Fruit fly (Drosophila melanogaster) whole organism, prepupa: ENCODE data around the gene CG2129.

Experiments used
- Blimp-1 ChIP-seq: fragments of 200-800 bp; sonication (Bioruptor generic); optimal IDR thresholded peaks from 3 replicates; lab custom pipeline; 2017; ENCODE audit warnings: missing biosample characterization, missing genetic modification characterization, mild to moderate bottlenecking, moderate library complexity, missing genetic modification reagents
- CG10631 ChIP-seq: fragments of 200-800 bp; sonication (Bioruptor generic); optimal IDR thresholded peaks from 2 replicates; lab custom pipeline; 2016; ENCODE audit warnings: missing biosample characterization, missing genetic modification characterization
- CG10669 ChIP-seq: fragments of 200-800 bp; sonication (Bioruptor generic); optimal IDR thresholded peaks from 3 replicates; lab custom pipeline; 2018; ENCODE audit warnings: missing biosample characterization, mild to moderate bottlenecking, missing genetic modification characterization, moderate library complexity
- CG11762 ChIP-seq: fragments of 200-800 bp; sonication (Bioruptor generic); optimal IDR thresholded peaks from 3 replicates; lab custom pipeline; 2016; ENCODE audit warnings: missing biosample characterization, missing genetic modification characterization; ENCODE audit not compliant: insufficient read depth
- CG11902 ChIP-seq: fragments of 200-800 bp; sonication (Bioruptor generic); optimal IDR thresholded peaks from 3 replicates; lab custom pipeline; 2016; ENCODE audit warnings: missing biosample characterization, missing genetic modification characterization
- CG16779 ChIP-seq: fragments of 200-800 bp; sonication (Bioruptor generic); optimal IDR thresholded peaks from 3 replicates; lab custom pipeline; 2017; ENCODE audit warnings: missing biosample characterization, mild to moderate bottlenecking, missing genetic modification characterization
- CG31627 ChIP-seq: fragments of 200-800 bp; sonication (Bioruptor generic); optimal IDR thresholded peaks from 3 replicates; lab custom pipeline; 2016; ENCODE audit warnings: missing biosample characterization, missing genetic modification characterization
- CG32006 ChIP-seq: fragments of 200-800 bp; sonication (Bioruptor generic); optimal IDR thresholded peaks from 3 replicates; lab custom pipeline; 2017; ENCODE audit warnings: missing biosample characterization, mild to moderate bottlenecking, missing genetic modification characterization
- CG34406 ChIP-seq: fragments of 200-800 bp; sonication (Bioruptor generic); optimal IDR thresholded peaks from 3 replicates; lab custom pipeline; 2016; ENCODE audit warnings: missing biosample characterization, missing genetic modification characterization
- CG3919 ChIP-seq: fragments of 200-800 bp; sonication (Bioruptor generic); optimal IDR thresholded peaks from 3 replicates; lab custom pipeline; 2016; ENCODE audit warnings: missing biosample characterization, missing genetic modification characterization
- CG4318 ChIP-seq: fragments of 200-800 bp; sonication (Bioruptor generic); optimal IDR thresholded peaks from 3 replicates; lab custom pipeline; 2017; ENCODE audit warnings: missing biosample characterization, mild to moderate bottlenecking, missing genetic modification characterization
- CG6163 ChIP-seq: fragments of 200-800 bp; sonication (Bioruptor generic); IDR thresholded peaks from 3 replicates; pipeline ENCODE4 v1.3.6; 2022; ENCODE audit warnings: missing biosample characterization, missing genetic modification characterization
- CG6792 ChIP-seq: fragments of 200-800 bp; sonication (Bioruptor generic); optimal IDR thresholded peaks from 3 replicates; lab custom pipeline; 2016; ENCODE audit warnings: missing biosample characterization, missing genetic modification characterization
- CG6854 ChIP-seq: fragments of 200-800 bp; sonication (Bioruptor generic); optimal IDR thresholded peaks from 2 replicates; lab custom pipeline; 2017; ENCODE audit warnings: missing biosample characterization, mild to moderate bottlenecking, missing genetic modification characterization
- CG7368 ChIP-seq: fragments of 200-800 bp; sonication (Bioruptor generic); optimal IDR thresholded peaks from 3 replicates; lab custom pipeline; 2016; ENCODE audit warnings: missing biosample characterization, missing genetic modification characterization
- CG8119 ChIP-seq: fragments of 200-800 bp; sonication (Bioruptor generic); IDR thresholded peaks from 3 replicates; pipeline ENCODE4 v1.3.6; 2022; ENCODE audit warnings: missing biosample characterization, missing genetic modification characterization
- CG8319 ChIP-seq: fragments of 200-800 bp; sonication (Bioruptor generic); optimal IDR thresholded peaks from 3 replicates; lab custom pipeline; 2016; ENCODE audit warnings: missing biosample characterization, missing genetic modification characterization
- CG8632 ChIP-seq: fragments of 200-800 bp; sonication (Bioruptor generic); optimal IDR thresholded peaks from 3 replicates; lab custom pipeline; 2016; ENCODE audit warnings: missing biosample characterization, missing genetic modification characterization
- Eip75B ChIP-seq: fragments of 200-800 bp; sonication (Bioruptor generic); optimal IDR thresholded peaks from 3 replicates; lab custom pipeline; 2016; ENCODE audit warnings: missing biosample characterization, missing genetic modification characterization
- Eip78C ChIP-seq: fragments of 200-800 bp; sonication (Bioruptor generic); peaks from one replicate; lab custom pipeline; 2016; ENCODE audit warnings: missing biosample characterization, missing genetic modification characterization
- Eip93F ChIP-seq: fragments of 200-800 bp; sonication (Bioruptor generic); optimal IDR thresholded peaks from 2 replicates; lab custom pipeline; 2016; ENCODE audit warnings: missing biosample characterization, mild to moderate bottlenecking, missing genetic modification characterization
- Ets21C ChIP-seq: fragments of 200-800 bp; sonication (Bioruptor generic); optimal IDR thresholded peaks from 3 replicates; lab custom pipeline; 2016; ENCODE audit warnings: missing biosample characterization, missing genetic modification characterization
- Ets96B ChIP-seq: fragments of 200-800 bp; optimal IDR thresholded peaks from 2 replicates; lab custom pipeline; 2019; ENCODE audit warnings: missing biosample characterization, mild to moderate bottlenecking, missing genetic modification characterization, moderate library complexity
- Gug ChIP-seq: fragments of 200-800 bp; sonication (Bioruptor generic); IDR thresholded peaks from 2 replicates; pipeline ENCODE4 v1.3.6; 2022; ENCODE audit warnings: missing biosample characterization, missing genetic modification characterization
- Hr39 ChIP-seq: fragments of 200-800 bp; sonication (Bioruptor generic); optimal IDR thresholded peaks from 2 replicates; lab custom pipeline; 2016; ENCODE audit warnings: missing biosample characterization, missing genetic modification characterization
- Hr4 ChIP-seq: fragments of 200-800 bp; sonication (Bioruptor generic); optimal IDR thresholded peaks from 3 replicates; lab custom pipeline; 2016; ENCODE audit warnings: missing biosample characterization, missing genetic modification characterization
- Lpt ChIP-seq: fragments of 200-800 bp; sonication (Bioruptor generic); optimal IDR thresholded peaks from 3 replicates; lab custom pipeline; 2016; ENCODE audit warnings: missing biosample characterization, missing genetic modification characterization
- Met ChIP-seq: fragments of 200-800 bp; sonication (Bioruptor generic); optimal IDR thresholded peaks from 3 replicates; lab custom pipeline; 2016; ENCODE audit warnings: missing biosample characterization, missing genetic modification characterization
- Sox102F ChIP-seq: fragments of 200-800 bp; sonication (Bioruptor generic); optimal IDR thresholded peaks from 2 replicates; lab custom pipeline; 2016; ENCODE audit warnings: missing biosample characterization, mild to moderate bottlenecking, missing genetic modification characterization
- Sox14 ChIP-seq: fragments of 200-800 bp; sonication (Bioruptor generic); optimal IDR thresholded peaks from 3 replicates; lab custom pipeline; 2016; ENCODE audit warnings: missing biosample characterization, missing genetic modification characterization
- Sox15 ChIP-seq: fragments of 200-800 bp; sonication (Bioruptor generic); optimal IDR thresholded peaks from 3 replicates; lab custom pipeline; 2016; ENCODE audit warnings: missing biosample characterization, missing genetic modification characterization
- acj6 ChIP-seq: fragments of 200-800 bp; sonication (Bioruptor generic); optimal IDR thresholded peaks from 3 replicates; lab custom pipeline; 2016; ENCODE audit warnings: missing biosample characterization, missing genetic modification characterization
- cyc ChIP-seq: fragments of 200-800 bp; sonication (Bioruptor generic); optimal IDR thresholded peaks from 3 replicates; lab custom pipeline; 2016; ENCODE audit warnings: missing biosample characterization, missing genetic modification characterization
- dsx ChIP-seq: fragments of 200-800 bp; optimal IDR thresholded peaks from 3 replicates; lab custom pipeline; 2019; ENCODE audit warnings: missing biosample characterization, mild to moderate bottlenecking, missing genetic modification characterization, moderate library complexity; ENCODE audit not compliant: poor library complexity, severe bottlenecking
- eg ChIP-seq: fragments of 200-800 bp; sonication (Bioruptor generic); IDR thresholded peaks from 3 replicates; pipeline ENCODE4 v1.3.6; 2022; ENCODE audit warnings: missing biosample characterization, missing genetic modification characterization
- esn ChIP-seq: fragments of 200-800 bp; sonication (Bioruptor generic); optimal IDR thresholded peaks from 2 replicates; lab custom pipeline; 2016; ENCODE audit warnings: missing biosample characterization, mild to moderate bottlenecking, missing genetic modification characterization, moderate library complexity
- fd59A ChIP-seq: fragments of 200-800 bp; sonication (Bioruptor generic); optimal IDR thresholded peaks from 2 replicates; lab custom pipeline; 2017; ENCODE audit warnings: missing biosample characterization, mild to moderate bottlenecking, missing genetic modification characterization, missing genetic modification reagents
- fkh ChIP-seq: fragments of 200-800 bp; sonication (Bioruptor generic); optimal IDR thresholded peaks from 3 replicates; lab custom pipeline; 2017; ENCODE audit warnings: missing biosample characterization, mild to moderate bottlenecking, missing genetic modification characterization, moderate library complexity
- lz ChIP-seq: fragments of 200-800 bp; sonication (Bioruptor generic); optimal IDR thresholded peaks from 3 replicates; lab custom pipeline; 2016; ENCODE audit warnings: missing biosample characterization, missing genetic modification characterization
- pdm3 ChIP-seq: fragments of 200-800 bp; sonication (Bioruptor generic); optimal IDR thresholded peaks from 3 replicates; lab custom pipeline; 2016; ENCODE audit warnings: missing biosample characterization, missing genetic modification characterization
- salr ChIP-seq, 2 experiments: fragments of 200-800 bp; sonication (Bioruptor generic); optimal IDR thresholded peaks; 3 replicates each; lab custom pipeline; 2016 to 2018; ENCODE audit warnings: missing biosample characterization in 2 of 2, missing genetic modification characterization in 2 of 2, mild to moderate bottlenecking in 1 of 2
- spab ChIP-seq: fragments of 200-800 bp; sonication (Bioruptor generic); optimal IDR thresholded peaks from 2 replicates; lab custom pipeline; 2017; ENCODE audit warnings: missing biosample characterization, mild to moderate bottlenecking, missing genetic modification characterization, missing genetic modification reagents
- ss ChIP-seq, 2 experiments: fragments of 200-800 bp; sonication (Bioruptor generic); optimal IDR thresholded peaks; 2 replicates in 1 of 2; 3 replicates in 1 of 2; lab custom pipeline; 2017 to 2018; ENCODE audit warnings: mild to moderate bottlenecking in 2 of 2, missing biosample characterization in 2 of 2, missing genetic modification characterization in 2 of 2, moderate library complexity in 1 of 2
- svp ChIP-seq: fragments of 200-800 bp; sonication (Bioruptor generic); peaks from one replicate; lab custom pipeline; 2016; ENCODE audit warnings: missing biosample characterization, missing genetic modification characterization
- topi ChIP-seq: fragments of 200-800 bp; sonication (Bioruptor generic); optimal IDR thresholded peaks from 3 replicates; lab custom pipeline; 2016; ENCODE audit warnings: missing biosample characterization, missing genetic modification characterization
- vri ChIP-seq: fragments of 200-800 bp; sonication (Bioruptor generic); optimal IDR thresholded peaks from 3 replicates; lab custom pipeline; 2016; ENCODE audit warnings: missing biosample characterization, mild to moderate bottlenecking, missing genetic modification characterization

The CG2129 gene

DNA sequence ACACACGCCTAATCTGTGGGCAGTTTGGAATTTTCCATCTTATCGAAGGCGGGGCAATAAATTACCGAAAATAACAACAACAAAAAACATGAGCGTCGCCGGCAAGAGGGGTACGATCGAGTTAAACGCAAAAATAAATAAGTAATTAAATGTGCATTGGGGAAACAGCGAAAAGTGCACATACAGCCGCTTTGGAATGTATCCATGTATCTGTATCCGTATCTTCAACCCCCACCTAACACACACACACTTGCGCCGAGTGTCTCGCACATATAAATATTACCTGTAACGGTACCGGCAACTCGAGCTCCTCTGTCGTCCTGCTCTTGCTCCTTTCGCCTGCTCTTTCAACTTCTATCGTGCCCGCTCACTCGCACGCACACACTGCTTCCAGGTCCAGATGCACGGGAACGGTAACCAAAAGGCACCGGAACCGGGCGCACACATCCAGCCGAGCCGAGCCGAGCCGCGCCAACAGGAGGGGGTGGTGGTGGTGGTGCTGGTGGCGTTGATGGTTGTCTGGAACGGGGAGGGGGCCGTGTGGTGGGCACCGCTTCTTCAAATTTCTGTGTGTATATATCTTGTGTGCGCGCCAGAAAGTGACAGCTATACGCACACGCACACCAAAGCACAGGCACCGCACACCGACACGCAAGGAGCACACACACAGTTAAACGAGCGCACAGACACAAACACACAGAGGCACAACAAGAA, 4.1 kb upstream of the CG2129 start (continued):
- TF ChIP-seq Eip75B (GFP tag; lab: Kevin White, UChicago), result peak; percentile 38
- 0 out of 3 replicates have a peak, but pooled peaks have one; percentile 41 for TF ChIP-seq CG8119 (GFP tag; lab: Robert Waterston, UW)
- no peak for TF ChIP-seq lz (GFP tag; lab: Kevin White, UChicago)
- peak; percentile 17 for TF ChIP-seq CG3919 (GFP tag; lab: Kevin White, UChicago)
- TF ChIP-seq CG8319 (GFP tag; lab: Kevin White, UChicago), result no peak
- no peak for TF ChIP-seq CG11902 (GFP tag; lab: Kevin White, UChicago)
- peak; percentile 47 for TF ChIP-seq esn (GFP tag; lab: Kevin White, UChicago)
- no peak for TF ChIP-seq CG4318 (GFP tag; lab: Kevin White, UChicago)
- no peak for TF ChIP-seq Sox102F (GFP tag; lab: Kevin White, UChicago)
- no peak for TF ChIP-seq CG31627
- TF ChIP-seq CG7368, result peak; percentile 19
- TF ChIP-seq Blimp-1, result no peak

DNA sequence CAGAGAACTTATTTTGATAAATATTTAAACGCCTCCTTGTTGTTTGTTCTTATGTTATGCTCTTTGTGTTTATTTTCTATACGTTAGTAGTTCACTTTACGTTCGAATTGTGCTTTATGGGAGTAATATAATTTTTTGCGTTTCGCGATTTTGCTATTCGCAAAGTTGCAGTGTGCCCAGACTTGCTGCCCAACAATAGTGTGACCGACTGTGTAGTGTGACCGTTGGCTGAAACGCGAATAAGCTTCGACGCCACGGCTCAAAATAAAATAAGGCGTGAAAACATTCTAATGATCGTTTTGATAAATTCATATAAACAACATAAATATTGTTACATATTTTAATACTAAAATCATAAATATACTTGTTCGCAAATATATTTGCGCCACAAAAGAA, 3.6 kb upstream of the CG2129 start, which contains the start of gene Smox:
TSS of gene Smox (minus strand) at position 213 of the 396 bp plus-strand sequence.
- TF ChIP-seq Sox14 (GFP tag; lab: Kevin White, UChicago), result peak; percentile 18
- TF ChIP-seq CG7368, result no peak
- TF ChIP-seq Eip78C, result peak; percentile 50

DNA sequence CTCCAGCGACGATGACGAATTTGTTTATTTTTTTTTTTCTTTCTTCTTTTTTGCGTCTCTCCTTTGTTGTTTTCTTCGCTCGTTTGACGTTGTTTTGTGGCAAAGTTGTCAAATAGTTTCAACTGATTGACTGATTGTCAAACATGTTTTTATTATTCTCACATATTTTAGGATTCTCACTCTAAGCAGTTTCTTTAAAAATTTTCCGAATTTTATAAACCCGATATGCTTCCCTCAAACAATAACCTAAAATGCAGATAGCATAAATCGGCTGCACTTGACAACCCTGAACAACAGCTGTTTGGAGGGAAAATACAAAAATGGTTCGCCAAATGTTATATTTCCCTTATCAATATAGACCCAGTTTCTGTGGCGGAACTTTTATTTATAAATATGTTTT, 2.1 kb upstream of the CG2129 start, which contains the start of gene CG17982:
TSS of gene CG17982 (minus strand) at position 299 of the 400 bp plus-strand sequence.
- TF ChIP-seq Eip78C (peak; percentile 96), CG6854 (GFP tag; lab: Kevin White, UChicago) (peak; percentile 76), esn (GFP tag; lab: Kevin White, UChicago) (peak; percentile 96), CG10631 (peak; percentile 90), Hr4 (peak; percentile 92), Lpt (GFP tag; lab: Kevin White, UChicago) (peak; percentile 86), eg (GFP tag; lab: Robert Waterston, UW) (peak; percentile 90), CG32006 (peak; percentile 84), fd59A (GFP tag; lab: Kevin White, UChicago) (peak; percentile 74), CG8632 (GFP tag; lab: Kevin White, UChicago) (peak; percentile 90), salr (GFP tag; optimal IDR thresholded peaks at IDR 0.05; lab: Kevin White, UChicago) (peak; percentile 77 to 80), acj6 (GFP tag; lab: Kevin White, UChicago) (peak; percentile 91), CG10669 (GFP tag; lab: Kevin White, UChicago) (peak; percentile 91), CG8319 (GFP tag; lab: Kevin White, UChicago) (peak; percentile 81), spab (GFP tag; lab: Kevin White, UChicago) (no peak), CG4318 (GFP tag; lab: Kevin White, UChicago) (no peak), ss (GFP tag; optimal IDR thresholded peaks at IDR 0.05; lab: Kevin White, UChicago) (peak in 1 of 2 experiments; percentile 88), fkh (GFP tag; lab: Kevin White, UChicago) (peak; percentile 66), CG34406 (peak; percentile 91), dsx (GFP tag; lab: Kevin White, UChicago) (peak; percentile 85), Ets96B (peak; percentile 90), CG11762 (peak; percentile 77), Eip93F (peak; percentile 90), topi (peak; percentile 94), CG11902 (GFP tag; lab: Kevin White, UChicago) (peak; percentile 72), Sox15 (GFP tag; lab: Kevin White, UChicago) (peak; percentile 77), Met (GFP tag; lab: Kevin White, UChicago) (peak; percentile 95), CG6792 (peak; percentile 89), CG6163 (GFP tag; lab: Robert Waterston, UW) (peak; percentile 93), CG16779 (tag; lab: Kevin White, UChicago) (no peak), vri (GFP tag; lab: Kevin White, UChicago) (no peak), pdm3 (GFP tag; lab: Kevin White, UChicago) (peak; percentile 94), Blimp-1 (no peak), cyc (GFP tag; lab: Kevin White, UChicago) (peak; percentile 92), Gug (peak; percentile 81), Ets21C (GFP tag; lab: Kevin White, UChicago) (peak; percentile 89), Hr39 (GFP tag; lab: Kevin White, UChicago) (peak; percentile 93), svp (GFP tag; lab: Kevin White, UChicago) (no peak)
